Worm (Caenorhabditis elegans): ENCODE results near the gene T19C4.5.

The T19C4.5 gene

DNA sequence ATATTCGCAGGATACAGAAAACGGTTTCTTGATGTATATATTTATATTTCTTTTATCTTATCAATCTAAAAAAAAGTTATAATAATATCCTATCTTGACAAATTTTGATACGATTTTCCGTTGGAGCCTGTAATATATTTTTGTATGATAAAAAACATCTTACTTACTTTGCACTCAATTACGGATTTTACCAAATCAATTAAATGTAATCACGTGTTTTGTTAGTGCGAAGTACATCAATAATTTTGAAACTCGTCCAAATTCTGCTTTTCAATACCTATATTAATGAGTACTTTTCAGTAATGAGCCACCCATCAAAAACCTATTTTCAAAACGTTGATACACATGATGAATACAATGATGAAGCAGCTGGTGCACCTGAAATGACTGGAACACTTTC, 22.6 kb upstream of the T19C4.5 start, which contains the start of gene T19C4.1:
Gene T19C4.1, plus strand, starts transcription at position 301 of the 400 bp plus-strand sequence.
- TF ChIP-seq hlh-6 (tag; optimal IDR thresholded peaks at IDR 0.05) (no peak), sdc-2 (tag; optimal IDR thresholded peaks at IDR 0.05) (no peak), unc-86 (tag; optimal IDR thresholded peaks at IDR 0.05) (no peak), madf-2 (tag; optimal IDR thresholded peaks at IDR 0.05) (no peak), K02D7.2 (tag; optimal IDR thresholded peaks at IDR 0.05) (no peak), tbx-2 (tag; optimal IDR thresholded peaks at IDR 0.05) (no peak), nhr-232 (tag; optimal IDR thresholded peaks at IDR 0.05) (no peak), npax-4 (tag; optimal IDR thresholded peaks at IDR 0.05) (no peak), rnt-1 (tag; optimal IDR thresholded peaks at IDR 0.05) (no peak), eyg-1 (tag; optimal IDR thresholded peaks at IDR 0.05) (no peak), ceh-18 (tag; optimal IDR thresholded peaks at IDR 0.05) (no peak), unc-42 (tag; optimal IDR thresholded peaks at IDR 0.05) (no peak)

DNA sequence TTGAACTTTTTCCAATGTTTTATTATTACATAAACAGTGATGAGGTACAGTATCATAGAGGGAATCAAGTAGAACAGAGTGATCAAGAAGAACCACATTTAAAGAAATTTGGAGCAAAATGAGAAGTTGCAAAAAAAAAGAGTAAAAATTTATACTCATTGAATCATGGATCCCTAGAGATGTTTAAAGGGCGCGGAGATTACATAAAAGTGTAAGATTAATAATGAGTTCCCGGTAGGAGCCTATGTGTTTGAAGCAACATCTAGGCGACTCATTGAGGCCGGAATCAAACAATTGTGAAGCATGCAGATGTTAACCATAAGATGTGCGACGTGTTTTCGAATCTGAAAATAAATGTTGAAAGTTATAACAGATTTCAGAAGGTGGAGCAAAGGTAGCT, 19.7 kb upstream of the T19C4.5 start, which contains the start of gene srg-39:
Gene srg-39, minus strand, starts transcription at position 101 of the 400 bp plus-strand sequence.
- TF ChIP-seq K02D7.2 (tag; optimal IDR thresholded peaks at IDR 0.05), result no peak
- no peak for TF ChIP-seq nfya-1 (tag; optimal IDR thresholded peaks at IDR 0.05)
- no peak for TF ChIP-seq ceh-9 (tag; optimal IDR thresholded peaks at IDR 0.05)
- TF ChIP-seq dmd-4 (tag; optimal IDR thresholded peaks at IDR 0.05; ENCODE audit: borderline replicate concordance), result no peak
- no peak for TF ChIP-seq ceh-31 (tag; optimal IDR thresholded peaks at IDR 0.05)
- no peak for TF ChIP-seq ref-2 (tag; optimal IDR thresholded peaks at IDR 0.05)
- TF ChIP-seq K09A11.1 (tag; optimal IDR thresholded peaks at IDR 0.05; ENCODE audit: insufficient read depth), result no peak
- no peak for TF ChIP-seq pqm-1 (tag; optimal IDR thresholded peaks at IDR 0.05)
- TF ChIP-seq ceh-19 (GFP tag; optimal IDR thresholded peaks at IDR 0.05), result no peak
- TF ChIP-seq odd-2 (tag; optimal IDR thresholded peaks at IDR 0.05), result no peak
- TF ChIP-seq ceh-18 (tag; optimal IDR thresholded peaks at IDR 0.05), result no peak
- TF ChIP-seq ceh-34 (tag; optimal IDR thresholded peaks at IDR 0.05), result no peak
- no peak for TF ChIP-seq ceh-30 (tag; optimal IDR thresholded peaks at IDR 0.05)

DNA sequence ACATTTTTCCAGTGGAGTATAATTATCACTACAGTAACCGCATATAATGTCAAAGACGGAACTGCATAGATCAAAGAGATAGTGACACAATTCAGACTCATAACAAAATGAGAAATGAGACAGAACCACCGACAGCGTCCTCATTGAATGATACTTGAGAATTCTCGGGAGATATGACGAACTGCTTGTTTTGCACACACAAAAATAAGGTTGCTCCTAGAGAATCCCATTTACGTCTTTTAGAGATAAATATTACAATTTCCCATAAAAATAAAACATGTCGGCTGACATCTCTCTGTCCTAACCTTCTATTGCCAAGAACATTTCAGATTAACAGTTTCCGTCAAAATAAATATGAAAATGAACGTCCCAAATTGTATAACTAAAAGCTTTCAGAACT, 16.5 kb upstream of the T19C4.5 start, which contains the start of gene srg-38:
Gene srg-38, minus strand, starts transcription at position 101 of the 400 bp plus-strand sequence.
- TF ChIP-seq C08G9.2 (tag; optimal IDR thresholded peaks at IDR 0.05), result no peak
- no peak for TF ChIP-seq ref-2 (tag; optimal IDR thresholded peaks at IDR 0.05)
- no peak for TF ChIP-seq C38D4.7 (GFP tag; optimal IDR thresholded peaks at IDR 0.05)
- TF ChIP-seq zip-5 (tag; optimal IDR thresholded peaks at IDR 0.05), result no peak
- TF ChIP-seq ceh-6 (GFP tag; optimal IDR thresholded peaks at IDR 0.05), result no peak
- TF ChIP-seq pqm-1 (tag; optimal IDR thresholded peaks at IDR 0.05), result no peak
- no peak for TF ChIP-seq pha-4 (tag; optimal IDR thresholded peaks at IDR 0.05)
- TF ChIP-seq ceh-30 (tag; optimal IDR thresholded peaks at IDR 0.05), result no peak

- TF ChIP-seq fax-1 (tag; optimal IDR thresholded peaks at IDR 0.05), result no peak
- no peak for TF ChIP-seq hlh-15 (tag; optimal IDR thresholded peaks at IDR 0.05)
- TF ChIP-seq hlh-8 (tag; optimal IDR thresholded peaks at IDR 0.05), result no peak
- TF ChIP-seq ceh-14 (tag; optimal IDR thresholded peaks at IDR 0.05), result no peak
- TF ChIP-seq pros-1 (tag; optimal IDR thresholded peaks at IDR 0.05), result no peak
Observed at ce11 chrV:11156589-11156988, 15.4 kb upstream of the T19C4.5 start.

DNA sequence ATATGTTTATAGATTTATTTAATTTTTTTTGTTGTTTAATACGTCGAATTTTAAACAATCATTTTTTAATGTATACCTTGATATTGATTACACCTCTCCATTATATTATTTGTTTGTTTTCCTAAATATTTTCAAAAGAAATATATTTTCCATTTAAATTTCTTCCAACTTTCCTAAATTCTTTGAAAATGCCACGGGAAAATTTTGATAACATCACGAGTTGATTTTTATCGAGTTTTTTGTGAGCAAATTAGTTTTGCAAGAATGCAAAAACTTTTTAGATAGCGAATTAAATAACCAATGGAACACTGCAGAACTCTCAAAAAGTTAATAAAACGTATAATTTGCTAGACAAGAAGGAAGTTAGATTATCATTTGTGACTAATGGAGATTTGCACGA, 14.1 kb upstream of the T19C4.5 start, which contains the start of gene srg-42:
Gene srg-42, minus strand, starts transcription at position 101 of the 400 bp plus-strand sequence.
- TF ChIP-seq che-1 (tag; optimal IDR thresholded peaks at IDR 0.05) (no peak), ceh-48 (tag; optimal IDR thresholded peaks at IDR 0.05) (no peak)
